Fruit fly (Drosophila melanogaster) whole organism, embryonic: ENCODE data around the gene kis.

Source experiments
- Adf1 ChIP-seq: fragments of 200-800 bp; sonication (Bioruptor generic); IDR thresholded peaks from 2 replicates; pipeline ENCODE4 v1.3.6; 2022; ENCODE audit warnings: missing biosample characterization, missing genetic modification characterization
- Blimp-1 ChIP-seq: fragments of 200-800 bp; sonication (Bioruptor generic); optimal IDR thresholded peaks from 3 replicates; lab custom pipeline; 2018; ENCODE audit warnings: missing biosample characterization, missing genetic modification characterization, mild to moderate bottlenecking, moderate library complexity, missing genetic modification reagents
- CG1024 ChIP-seq: fragments of 200-800 bp; sonication (Bioruptor generic); IDR thresholded peaks from 2 replicates; pipeline ENCODE4 v1.3.6; 2022; ENCODE audit warnings: missing biosample characterization, missing genetic modification characterization
- CG10366 ChIP-seq: fragments of 200-800 bp; sonication (Bioruptor generic); IDR thresholded peaks from 2 replicates; pipeline ENCODE4 v1.3.6; 2022; ENCODE audit warnings: missing biosample characterization, missing genetic modification characterization
- CG11085 ChIP-seq: fragments of 200-800 bp; sonication (Bioruptor generic); IDR thresholded peaks from 2 replicates; pipeline ENCODE4 v1.3.6; 2022; ENCODE audit warnings: missing biosample characterization, missing genetic modification characterization
- CG12236 ChIP-seq: fragments of 200-800 bp; sonication (Bioruptor generic); optimal IDR thresholded peaks from 2 replicates; lab custom pipeline; 2016; ENCODE audit warnings: missing biosample characterization, missing genetic modification characterization
- CG13775 ChIP-seq: fragments of 200-800 bp; sonication (Bioruptor generic); optimal IDR thresholded peaks from 3 replicates; lab custom pipeline; 2017; ENCODE audit warnings: missing biosample characterization, mild to moderate bottlenecking, missing genetic modification characterization
- CG13894 ChIP-seq: fragments of 200-800 bp; sonication (Bioruptor generic); optimal IDR thresholded peaks from 3 replicates; lab custom pipeline; 2018; ENCODE audit warnings: missing biosample characterization, mild to moderate bottlenecking, missing genetic modification characterization, moderate library complexity
- CG14050 ChIP-seq: fragments of 200-800 bp; sonication (Bioruptor generic); IDR thresholded peaks from 3 replicates; pipeline ENCODE4 v1.3.6; 2022; ENCODE audit warnings: missing biosample characterization, missing genetic modification characterization
- CG15601 ChIP-seq: fragments of 200-800 bp; sonication (Bioruptor generic); optimal IDR thresholded peaks from 3 replicates; lab custom pipeline; 2019; ENCODE audit warnings: missing biosample characterization, mild to moderate bottlenecking, missing genetic modification characterization, moderate library complexity
- CG1647 ChIP-seq: fragments of 200-800 bp; sonication (Bioruptor generic); optimal IDR thresholded peaks from 3 replicates; lab custom pipeline; 2016; ENCODE audit warnings: missing biosample characterization, missing genetic modification characterization
- CG16813 ChIP-seq: fragments of 200-800 bp; sonication (Bioruptor generic); IDR thresholded peaks from 3 replicates; pipeline ENCODE4 v1.3.6; 2022; ENCODE audit warnings: missing biosample characterization, missing genetic modification characterization; ENCODE audit not compliant: partially characterized antibody
- CG17328 ChIP-seq: fragments of 200-800 bp; sonication (Bioruptor generic); IDR thresholded peaks from 2 replicates; pipeline ENCODE4 v1.3.6; 2022; ENCODE audit warnings: missing biosample characterization, missing genetic modification characterization
- CG17829 ChIP-seq: fragments of 200-800 bp; optimal IDR thresholded peaks from 2 replicates; lab custom pipeline; 2019; ENCODE audit warnings: missing biosample characterization, mild to moderate bottlenecking, missing genetic modification characterization, moderate library complexity
- CG18764 ChIP-seq: fragments of 200-800 bp; sonication (Bioruptor generic); optimal IDR thresholded peaks from 3 replicates; lab custom pipeline; 2016; ENCODE audit warnings: missing biosample characterization, missing genetic modification characterization
- CG32532 ChIP-seq: fragments of 200-800 bp; sonication (Bioruptor generic); IDR thresholded peaks from 2 replicates; pipeline ENCODE4 v1.3.6; 2022; ENCODE audit warnings: missing biosample characterization, missing genetic modification characterization
- CG4282 ChIP-seq: fragments of 200-800 bp; sonication (Bioruptor generic); optimal IDR thresholded peaks from 2 replicates; lab custom pipeline; 2016; ENCODE audit warnings: missing biosample characterization, missing genetic modification characterization
- CG6254 ChIP-seq: fragments of 200-800 bp; sonication (Bioruptor generic); optimal IDR thresholded peaks from 3 replicates; lab custom pipeline; 2017; ENCODE audit warnings: mild to moderate bottlenecking, missing biosample characterization, missing genetic modification reagents, missing genetic modification characterization
- CG6654 ChIP-seq: fragments of 200-800 bp; sonication (Bioruptor generic); optimal IDR thresholded peaks from 2 replicates; lab custom pipeline; 2017; ENCODE audit warnings: missing biosample characterization, mild to moderate bottlenecking, missing genetic modification characterization
- CG6791 ChIP-seq: fragments of 200-800 bp; sonication (Bioruptor generic); IDR thresholded peaks from 3 replicates; pipeline ENCODE4 v1.3.6; 2022; ENCODE audit warnings: missing biosample characterization, missing genetic modification characterization; ENCODE audit not compliant: partially characterized antibody
- CG7963 ChIP-seq: fragments of 200-800 bp; sonication (Bioruptor generic); IDR thresholded peaks from 3 replicates; pipeline ENCODE4 v1.3.6; 2022; ENCODE audit warnings: missing biosample characterization, missing genetic modification characterization; ENCODE audit not compliant: partially characterized antibody
- CG9817 ChIP-seq: fragments of 200-800 bp; sonication (Bioruptor generic); optimal IDR thresholded peaks from 2 replicates; lab custom pipeline; 2018; ENCODE audit warnings: missing biosample characterization, mild to moderate bottlenecking, missing genetic modification characterization, moderate library complexity
- D19A ChIP-seq: fragments of 200-800 bp; optimal IDR thresholded peaks from 3 replicates; lab custom pipeline; 2019; ENCODE audit warnings: missing biosample characterization, mild to moderate bottlenecking, missing genetic modification characterization, moderate library complexity
- Dp ChIP-seq: fragments of 200-800 bp; sonication (Bioruptor generic); optimal IDR thresholded peaks from 2 replicates; lab custom pipeline; 2018; ENCODE audit warnings: missing biosample characterization, mild to moderate bottlenecking, missing genetic modification characterization, moderate library complexity
- HmgD ChIP-seq: fragments of 200-800 bp; sonication (Bioruptor generic); optimal IDR thresholded peaks from 3 replicates; lab custom pipeline; 2016; ENCODE audit warnings: missing biosample characterization, missing genetic modification characterization
- NC2β ChIP-seq: fragments of 200-800 bp; sonication (Bioruptor generic); optimal IDR thresholded peaks from 2 replicates; lab custom pipeline; 2016; ENCODE audit warnings: missing biosample characterization, missing genetic modification characterization
- Sry-δ ChIP-seq: fragments of 200-800 bp; sonication (Bioruptor generic); optimal IDR thresholded peaks from 2 replicates; lab custom pipeline; 2016; ENCODE audit warnings: missing biosample characterization, missing genetic modification characterization
- Tbp ChIP-seq: fragments of >200 bp; optimal IDR thresholded peaks from 2 replicates; lab custom pipeline; 2018; ENCODE audit warnings: missing biosample characterization, missing genetic modification characterization
- ac ChIP-seq: fragments of 200-800 bp; sonication (Bioruptor generic); optimal IDR thresholded peaks from 3 replicates; lab custom pipeline; 2017; ENCODE audit warnings: missing biosample characterization, mild to moderate bottlenecking, missing genetic modification characterization
- bsh ChIP-seq, 2 experiments: fragments of 200-800 bp; sonication (Bioruptor generic); optimal IDR thresholded peaks; 2 replicates each; lab custom pipeline; 2017 to 2018; ENCODE audit warnings: mild to moderate bottlenecking in 2 of 2, missing biosample characterization in 2 of 2, missing genetic modification characterization in 2 of 2, moderate library complexity in 1 of 2
- btn ChIP-seq: fragments of 200-800 bp; sonication (Bioruptor generic); optimal IDR thresholded peaks from 2 replicates; lab custom pipeline; 2016; ENCODE audit warnings: missing biosample characterization, missing genetic modification characterization
- crp ChIP-seq, 2 experiments: fragments of 200-800 bp; sonication (Bioruptor generic); optimal IDR thresholded peaks; 2 replicates in 1 of 2; 3 replicates in 1 of 2; lab custom pipeline; 2017; ENCODE audit warnings: missing biosample characterization in 2 of 2, missing genetic modification characterization in 2 of 2, mild to moderate bottlenecking in 1 of 2, moderate library complexity in 1 of 2
- gfzf ChIP-seq: fragments of 200-800 bp; sonication (Bioruptor generic); optimal IDR thresholded peaks from 2 replicates; lab custom pipeline; 2016; ENCODE audit warnings: missing biosample characterization, mild to moderate bottlenecking, missing genetic modification characterization, moderate library complexity
- gro ChIP-seq: fragments of 200-800 bp; sonication (Bioruptor generic); optimal IDR thresholded peaks from 2 replicates; lab custom pipeline; 2016; ENCODE audit warnings: missing biosample characterization, missing genetic modification characterization
- gsb-n ChIP-seq: fragments of 200-800 bp; sonication (Bioruptor generic); optimal IDR thresholded peaks from 3 replicates; lab custom pipeline; 2018; ENCODE audit warnings: missing biosample characterization, mild to moderate bottlenecking, missing genetic modification characterization
- hkb ChIP-seq, 2 experiments: fragments of 200-800 bp in 1 of 2; fragments of >200 bp in 1 of 2; sonication (Bioruptor generic) in 1 of 2; IDR thresholded peaks in 1 of 2; optimal IDR thresholded peaks in 1 of 2; 2 replicates each; pipeline versions ENCODE4 v1.3.6 to Lab custom; 2017 to 2022; ENCODE audit warnings: missing biosample characterization in 1 of 2, missing genetic modification characterization in 1 of 2
- jigr1 ChIP-seq: fragments of 200-800 bp; sonication (Bioruptor generic); IDR thresholded peaks from 3 replicates; pipeline ENCODE4 v1.3.6; 2022; ENCODE audit warnings: missing biosample characterization, missing genetic modification characterization
- pho ChIP-seq: fragments of 200-800 bp; sonication (Bioruptor generic); optimal IDR thresholded peaks from 2 replicates; lab custom pipeline; 2016; ENCODE audit warnings: missing biosample characterization, missing genetic modification characterization
- repo ChIP-seq: fragments of 200-800 bp; sonication (Bioruptor generic); optimal IDR thresholded peaks from 2 replicates; lab custom pipeline; 2016; ENCODE audit warnings: missing biosample characterization, missing genetic modification characterization
- rib ChIP-seq: fragments of 200-800 bp; sonication (Bioruptor generic); IDR thresholded peaks from 2 replicates; pipeline ENCODE4 v1.3.6; 2022; ENCODE audit warnings: missing biosample characterization, missing genetic modification characterization
- schlank ChIP-seq: fragments of 200-800 bp; sonication (Bioruptor generic); optimal IDR thresholded peaks from 2 replicates; lab custom pipeline; 2018; ENCODE audit warnings: missing biosample characterization, mild to moderate bottlenecking, missing genetic modification characterization
- shn ChIP-seq: fragments of 200-800 bp; sonication (Bioruptor generic); optimal IDR thresholded peaks from 3 replicates; lab custom pipeline; 2016; ENCODE audit warnings: missing biosample characterization, missing genetic modification characterization
- sim ChIP-seq: fragments of 200-800 bp; sonication (Bioruptor generic); IDR thresholded peaks from 2 replicates; pipeline ENCODE4 v1.3.6; 2022; ENCODE audit warnings: missing biosample characterization, missing genetic modification characterization
- sr ChIP-seq: fragments of 200-800 bp; sonication (Bioruptor generic); IDR thresholded peaks from 3 replicates; pipeline ENCODE4 v1.3.6; 2022; ENCODE audit warnings: missing biosample characterization, missing genetic modification characterization
- stwl ChIP-seq: fragments of 200-800 bp; sonication (Bioruptor generic); optimal IDR thresholded peaks from 3 replicates; lab custom pipeline; 2018; ENCODE audit warnings: missing biosample characterization, mild to moderate bottlenecking, missing genetic modification characterization, moderate library complexity
- tio ChIP-seq: fragments of 200-800 bp; sonication (Bioruptor generic); optimal IDR thresholded peaks from 2 replicates; lab custom pipeline; 2017; ENCODE audit warnings: missing biosample characterization, missing genetic modification characterization, inconsistent platforms
- tx ChIP-seq: fragments of 200-800 bp; sonication (Bioruptor generic); optimal IDR thresholded peaks from 2 replicates; lab custom pipeline; 2016; ENCODE audit warnings: missing biosample characterization, missing genetic modification characterization
- wek ChIP-seq: fragments of 200-800 bp; sonication (Bioruptor generic); optimal IDR thresholded peaks from 3 replicates; lab custom pipeline; 2018; ENCODE audit warnings: missing biosample characterization, mild to moderate bottlenecking, missing genetic modification characterization, moderate library complexity
- wor ChIP-seq: fragments of 200-800 bp; sonication (Bioruptor generic); IDR thresholded peaks from 2 replicates; pipeline ENCODE4 v1.3.6; 2022; ENCODE audit warnings: missing biosample characterization, missing genetic modification characterization

The kis gene

dm6 chr2L:267441-268089 lies 16.9 kb upstream of the kis start, which contains the start of gene CG17075 (continued):
- TF ChIP-seq hkb (optimal IDR thresholded peaks at IDR 0.05; lab: Kevin White, UChicago) (no peak), hkb (GFP tag; IDR thresholded peaks at IDR 0.05; lab: Robert Waterston, UW) (peak; percentile 96), crp (GFP tag; optimal IDR thresholded peaks at IDR 0.05; lab: Kevin White, UChicago) (peak in 1 of 2 experiments; percentile 54), shn (GFP tag; lab: Kevin White, UChicago) (peak; percentile 48), stwl (no peak), CG4282 (GFP tag; lab: Kevin White, UChicago) (no peak), pho (GFP tag; lab: Kevin White, UChicago) (peak; percentile 86), CG6254 (GFP tag; lab: Kevin White, UChicago) (peak; percentile 85), Blimp-1 (GFP tag; lab: Kevin White, UChicago) (peak; percentile 89), CG12236 (GFP tag; lab: Kevin White, UChicago) (peak; percentile 32), CG14050 (GFP tag; lab: Robert Waterston, UW) (peak; percentile 93), CG32532 (peak; percentile 93), CG1647 (GFP tag; lab: Kevin White, UChicago) (peak; percentile 72), gfzf (GFP tag; lab: Kevin White, UChicago) (no peak), CG6791 (GFP tag; lab: Robert Waterston, UW) (no peak), gro (GFP tag; lab: Kevin White, UChicago) (peak; percentile 75), CG9817 (tag; lab: Kevin White, UChicago) (peak; percentile 93), Tbp (GFP tag; lab: Kevin White, UChicago) (no peak), sim (GFP tag; lab: Robert Waterston, UW) (peak; percentile 53; the same call in 1 of the 2 replicates), sr (GFP tag; lab: Robert Waterston, UW) (peak; percentile 84), wor (GFP tag; lab: Robert Waterston, UW) (peak; percentile 90), D19A (tag; lab: Kevin White, UChicago) (peak; percentile 89), Dp (GFP tag; lab: Kevin White, UChicago) (peak; percentile 13), bsh (GFP tag; optimal IDR thresholded peaks at IDR 0.05; lab: Kevin White, UChicago) (peak; percentile 39 to 92), CG13894 (peak; percentile 94), CG10366 (GFP tag; lab: Robert Waterston, UW) (peak; percentile 95), CG18764 (GFP tag; lab: Kevin White, UChicago) (peak; percentile 88), Sry-δ (GFP tag; lab: Kevin White, UChicago) (peak; percentile 28), btn (GFP tag; lab: Kevin White, UChicago) (peak; percentile 34), CG7963 (no peak), NC2β (peak; percentile 65), CG17829 (tag; lab: Kevin White, UChicago) (peak; percentile 89), CG13775 (peak; percentile 91), wek (GFP tag; lab: Kevin White, UChicago) (peak; percentile 42), CG17328 (GFP tag; lab: Robert Waterston, UW) (peak; percentile 96), ac (GFP tag; lab: Kevin White, UChicago) (peak; percentile 23), Adf1 (peak; percentile 80), CG1024 (GFP tag; lab: Robert Waterston, UW) (peak; percentile 87), tx (GFP tag; lab: Kevin White, UChicago) (peak; percentile 78), gsb-n (tag; lab: Kevin White, UChicago) (peak; percentile 89), schlank (peak; percentile 87), CG15601 (peak; percentile 100), repo (GFP tag; lab: Kevin White, UChicago) (peak; percentile 55), CG11085 (GFP tag; lab: Robert Waterston, UW) (peak; percentile 94), CG16813 (GFP tag; lab: Robert Waterston, UW) (no peak), rib (peak; percentile 95), tio (peak; percentile 89), jigr1 (GFP tag; lab: Robert Waterston, UW) (peak; percentile 82), CG6654 (GFP tag; lab: Kevin White, UChicago) (peak; percentile 73), HmgD (no peak)
